Fruit fly (Drosophila melanogaster) whole organism, embryonic: ENCODE data around the gene CG7551.
A peak's percentile ranks its signal among the peaks of the same experiment; 100 is the strongest.

ENCODE experiments used
- Ada2b ChIP-seq: fragments of 200-800 bp; sonication (Bioruptor generic); IDR thresholded peaks from 2 replicates; pipeline ENCODE4 v1.3.6; 2022; ENCODE audit warnings: missing biosample characterization, missing genetic modification characterization
- Aef1 ChIP-seq: fragments of 200-800 bp; sonication (Bioruptor generic); IDR thresholded peaks from 3 replicates; pipeline ENCODE4 v1.3.6; 2022; ENCODE audit warnings: missing biosample characterization, missing genetic modification characterization
- CG10654 ChIP-seq: fragments of 200-800 bp; sonication (Bioruptor generic); optimal IDR thresholded peaks from 2 replicates; lab custom pipeline; 2016; ENCODE audit warnings: missing biosample characterization, missing genetic modification characterization
- CG11504 ChIP-seq: fragments of 200-800 bp; sonication (Bioruptor generic); optimal IDR thresholded peaks from 3 replicates; lab custom pipeline; 2019; ENCODE audit warnings: missing biosample characterization, mild to moderate bottlenecking, missing genetic modification characterization, moderate library complexity
- CG11723 ChIP-seq: fragments of 200-800 bp; sonication (Bioruptor generic); optimal IDR thresholded peaks from 2 replicates; lab custom pipeline; 2017; ENCODE audit warnings: missing biosample characterization, mild to moderate bottlenecking, missing genetic modification characterization
- CG1233 ChIP-seq: fragments of 200-800 bp; sonication (Bioruptor generic); optimal IDR thresholded peaks from 4 replicates; lab custom pipeline; 2018; ENCODE audit warnings: missing biosample characterization, mild to moderate bottlenecking, missing genetic modification characterization
- CG13287 ChIP-seq: fragments of 200-800 bp; sonication (Bioruptor generic); IDR thresholded peaks from 2 replicates; pipeline ENCODE4 v1.3.6; 2022; ENCODE audit warnings: missing biosample characterization, missing genetic modification characterization; ENCODE audit not compliant: partially characterized antibody
- CG13894 ChIP-seq: fragments of 200-800 bp; sonication (Bioruptor generic); optimal IDR thresholded peaks from 3 replicates; lab custom pipeline; 2018; ENCODE audit warnings: missing biosample characterization, mild to moderate bottlenecking, missing genetic modification characterization, moderate library complexity
- CG14965 ChIP-seq: fragments of 200-800 bp; sonication (Bioruptor generic); optimal IDR thresholded peaks from 2 replicates; lab custom pipeline; 2016; ENCODE audit warnings: missing biosample characterization, missing genetic modification characterization, borderline replicate concordance
- CG1529 ChIP-seq: fragments of 200-800 bp; sonication (Bioruptor generic); optimal IDR thresholded peaks from 3 replicates; lab custom pipeline; 2018; ENCODE audit warnings: missing biosample characterization, missing genetic modification characterization
- CG15601 ChIP-seq: fragments of 200-800 bp; sonication (Bioruptor generic); optimal IDR thresholded peaks from 3 replicates; lab custom pipeline; 2019; ENCODE audit warnings: missing biosample characterization, mild to moderate bottlenecking, missing genetic modification characterization, moderate library complexity
- CG16815 ChIP-seq: fragments of 200-800 bp; sonication (Bioruptor generic); optimal IDR thresholded peaks from 3 replicates; lab custom pipeline; 2017; ENCODE audit warnings: missing biosample characterization, mild to moderate bottlenecking, missing genetic modification characterization
- CG18011 ChIP-seq: fragments of 200-800 bp; sonication (Bioruptor generic); optimal IDR thresholded peaks from 2 replicates; lab custom pipeline; 2017; ENCODE audit warnings: missing biosample characterization, missing genetic modification characterization, mild to moderate bottlenecking, moderate library complexity, missing genotype
- CG18262 ChIP-seq: fragments of 200-800 bp; optimal IDR thresholded peaks from 3 replicates; lab custom pipeline; 2019; ENCODE audit warnings: missing biosample characterization, mild to moderate bottlenecking, missing genetic modification characterization, moderate library complexity
- CG2199 ChIP-seq: fragments of 200-800 bp; sonication (Bioruptor generic); IDR thresholded peaks from 3 replicates; pipeline ENCODE4 v1.3.6; 2022; ENCODE audit warnings: missing biosample characterization, missing genetic modification characterization
- CG31388 ChIP-seq: fragments of 200-800 bp; sonication (Bioruptor generic); optimal IDR thresholded peaks from 2 replicates; lab custom pipeline; 2016; ENCODE audit warnings: missing biosample characterization, missing genetic modification characterization
- CG3281 ChIP-seq: fragments of 200-800 bp; sonication (Bioruptor generic); optimal IDR thresholded peaks from 3 replicates; lab custom pipeline; 2017; ENCODE audit warnings: missing biosample characterization, mild to moderate bottlenecking, missing genetic modification characterization
- CG43689 ChIP-seq: fragments of 200-800 bp; sonication (Bioruptor generic); IDR thresholded peaks from 2 replicates; pipeline ENCODE4 v1.3.6; 2022; ENCODE audit warnings: missing biosample characterization, missing genetic modification characterization
- CG4820 ChIP-seq: fragments of 200-800 bp; sonication (Bioruptor generic); optimal IDR thresholded peaks from 3 replicates; lab custom pipeline; 2016; ENCODE audit warnings: missing biosample characterization, missing genetic modification characterization
- CG7839 ChIP-seq: fragments of 200-800 bp; sonication (Bioruptor generic); optimal IDR thresholded peaks from 3 replicates; lab custom pipeline; 2018; ENCODE audit warnings: missing biosample characterization, mild to moderate bottlenecking, missing genetic modification characterization, moderate library complexity
- CG8765 ChIP-seq: fragments of 200-800 bp; sonication (Bioruptor generic); IDR thresholded peaks from 2 replicates; pipeline ENCODE4 v1.3.6; 2022; ENCODE audit warnings: missing biosample characterization, missing genetic modification characterization
- CG8944 ChIP-seq: fragments of 200-800 bp; sonication (Bioruptor generic); optimal IDR thresholded peaks from 3 replicates; lab custom pipeline; 2016; ENCODE audit warnings: missing biosample characterization, missing genetic modification characterization
- Drgx ChIP-seq: fragments of 200-800 bp; sonication (Bioruptor generic); IDR thresholded peaks from 2 replicates; pipeline ENCODE4 v1.3.6; 2022; ENCODE audit warnings: missing biosample characterization, missing genetic modification characterization
- E2f2 ChIP-seq: fragments of 200-800 bp; sonication (Bioruptor generic); IDR thresholded peaks from 2 replicates; pipeline ENCODE4 v1.3.6; 2022; ENCODE audit warnings: missing biosample characterization, missing genetic modification characterization
- Elba2 ChIP-seq: fragments of 200-800 bp; sonication (Bioruptor generic); optimal IDR thresholded peaks from 3 replicates; lab custom pipeline; 2016; ENCODE audit warnings: missing biosample characterization, missing genetic modification characterization
- HLH3B ChIP-seq: fragments of 200-800 bp; sonication (Bioruptor generic); IDR thresholded peaks from 2 replicates; pipeline ENCODE4 v1.3.6; 2022; ENCODE audit warnings: missing biosample characterization, missing genetic modification characterization
- Hr3 ChIP-seq: fragments of 200-800 bp; sonication (Bioruptor generic); optimal IDR thresholded peaks from 3 replicates; lab custom pipeline; 2016; ENCODE audit warnings: missing biosample characterization, missing genetic modification characterization
- Hr78 ChIP-seq, 2 experiments: fragments of 200-800 bp in 1 of 2; fragments of >200 bp in 1 of 2; sonication (Bioruptor generic) in 1 of 2; optimal IDR thresholded peaks; 2 replicates each; lab custom pipeline; 2017 to 2019; ENCODE audit warnings: missing biosample characterization in 2 of 2, missing genetic modification characterization in 2 of 2, mild to moderate bottlenecking in 1 of 2, moderate library complexity in 1 of 2
- Lhr ChIP-seq: fragments of 200-800 bp; sonication (Bioruptor generic); optimal IDR thresholded peaks from 3 replicates; lab custom pipeline; 2017; ENCODE audit warnings: mild to moderate bottlenecking, missing biosample characterization, missing genetic modification reagents, missing genetic modification characterization
- Lpt ChIP-seq: fragments of >200 bp; optimal IDR thresholded peaks from 2 replicates; lab custom pipeline; 2018; ENCODE audit warnings: missing biosample characterization, missing genetic modification characterization
- Med ChIP-seq: fragments of 200-800 bp; sonication (Bioruptor generic); peaks from one replicate; lab custom pipeline; 2016; ENCODE audit warnings: missing biosample characterization, missing genetic modification characterization, mild to moderate bottlenecking, inconsistent platforms, moderate library complexity
- Mes4 ChIP-seq: fragments of 200-800 bp; sonication (Bioruptor generic); optimal IDR thresholded peaks from 2 replicates; lab custom pipeline; 2016; ENCODE audit warnings: missing biosample characterization, missing genetic modification characterization
- Mrtf ChIP-seq: fragments of 200-800 bp; sonication (Bioruptor generic); IDR thresholded peaks from 3 replicates; pipeline ENCODE4 v1.3.6; 2022; ENCODE audit warnings: missing biosample characterization, missing genetic modification characterization
- NC2α ChIP-seq: fragments of 200-800 bp; sonication (Bioruptor generic); optimal IDR thresholded peaks from 2 replicates; lab custom pipeline; 2016; ENCODE audit warnings: missing biosample characterization, missing genetic modification characterization
- Oli ChIP-seq: fragments of 200-800 bp; sonication (Bioruptor generic); optimal IDR thresholded peaks from 2 replicates; lab custom pipeline; 2018; ENCODE audit warnings: missing biosample characterization, mild to moderate bottlenecking, missing genetic modification characterization, moderate library complexity
- Sry-β ChIP-seq: fragments of 200-800 bp; sonication (Bioruptor generic); optimal IDR thresholded peaks from 2 replicates; lab custom pipeline; 2018; ENCODE audit warnings: missing biosample characterization, mild to moderate bottlenecking, missing genetic modification characterization, moderate library complexity
- Trl ChIP-seq, 3 experiments: fragments of >200 bp in 2 of 3; fragments of 200-800 bp in 1 of 3; sonication (Bioruptor generic) in 1 of 3; optimal IDR thresholded peaks; 2 replicates in 1 of 3; 3 replicates in 2 of 3; lab custom pipeline; 2016 to 2017; ENCODE audit warnings: missing biosample characterization in 1 of 3, missing genetic modification characterization in 1 of 3
- abd-A ChIP-seq: fragments of 200-800 bp; sonication (Bioruptor generic); optimal IDR thresholded peaks from 3 replicates; lab custom pipeline; 2019; ENCODE audit warnings: missing biosample characterization, mild to moderate bottlenecking, missing genetic modification characterization, moderate library complexity
- amos ChIP-seq: fragments of 200-800 bp; sonication (Bioruptor generic); IDR thresholded peaks from 2 replicates; pipeline ENCODE4 v1.3.6; 2022; ENCODE audit warnings: missing biosample characterization, missing genetic modification characterization; ENCODE audit not compliant: partially characterized antibody
- bigmax ChIP-seq: fragments of 200-800 bp; sonication (Bioruptor generic); optimal IDR thresholded peaks from 2 replicates; lab custom pipeline; 2018; ENCODE audit warnings: missing biosample characterization, mild to moderate bottlenecking, missing genetic modification characterization
- btn ChIP-seq: fragments of 200-800 bp; sonication (Bioruptor generic); optimal IDR thresholded peaks from 2 replicates; lab custom pipeline; 2016; ENCODE audit warnings: missing biosample characterization, missing genetic modification characterization
- cg ChIP-seq: fragments of 200-800 bp; sonication (Bioruptor generic); optimal IDR thresholded peaks from 3 replicates; lab custom pipeline; 2019; ENCODE audit warnings: missing biosample characterization, mild to moderate bottlenecking, missing genetic modification characterization, moderate library complexity
- chif ChIP-seq, 2 experiments: fragments of 200-800 bp; sonication (Bioruptor generic); optimal IDR thresholded peaks; 3 replicates each; lab custom pipeline; 2016; ENCODE audit warnings: missing biosample characterization in 2 of 2, missing genetic modification characterization in 2 of 2
- fd96Cb ChIP-seq: fragments of 200-800 bp; sonication (Bioruptor generic); optimal IDR thresholded peaks from 2 replicates; lab custom pipeline; 2018; ENCODE audit warnings: missing biosample characterization, mild to moderate bottlenecking, missing genetic modification characterization, moderate library complexity
- gcm2 ChIP-seq: fragments of 200-800 bp; sonication (Bioruptor generic); optimal IDR thresholded peaks from 2 replicates; lab custom pipeline; 2016; ENCODE audit warnings: missing biosample characterization, missing genetic modification characterization
- gfzf ChIP-seq: fragments of 200-800 bp; sonication (Bioruptor generic); optimal IDR thresholded peaks from 2 replicates; lab custom pipeline; 2016; ENCODE audit warnings: missing biosample characterization, mild to moderate bottlenecking, missing genetic modification characterization, moderate library complexity
- grau ChIP-seq: fragments of 200-800 bp; optimal IDR thresholded peaks from 3 replicates; lab custom pipeline; 2019; ENCODE audit warnings: missing biosample characterization, mild to moderate bottlenecking, missing genetic modification characterization, moderate library complexity
- kni ChIP-seq: fragments of 200-800 bp; sonication (Bioruptor generic); optimal IDR thresholded peaks from 3 replicates; lab custom pipeline; 2017; ENCODE audit warnings: mild to moderate bottlenecking, missing biosample characterization, missing genetic modification reagents, missing genetic modification characterization
- psq ChIP-seq: fragments of 200-800 bp; sonication (Bioruptor generic); optimal IDR thresholded peaks from 2 replicates; lab custom pipeline; 2017; ENCODE audit warnings: missing biosample characterization, missing genetic modification characterization
- stc ChIP-seq: fragments of 200-800 bp; sonication (Bioruptor generic); IDR thresholded peaks from 2 replicates; pipeline ENCODE4 v1.3.6; 2022; ENCODE audit warnings: missing biosample characterization, missing genetic modification characterization

The CG7551 gene

dm6 chr3L:11414453-11414852, 43.8 kb upstream of the CG7551 start (continued):
- TF ChIP-seq gcm2 (peak; percentile 3), Med (GFP tag; lab: Kevin White, UChicago) (peak; percentile 64), chif (GFP tag; optimal IDR thresholded peaks at IDR 0.05; lab: Kevin White, UChicago) (peak in 1 of 2 experiments; percentile 44), CG43689 (GFP tag; lab: Robert Waterston, UW) (0 out of 2 replicates have a peak, but pooled peaks have one; percentile 6), abd-A (no peak), Mrtf (no peak), bigmax (GFP tag; lab: Kevin White, UChicago) (no peak), CG16815 (peak; percentile 37), gfzf (GFP tag; lab: Kevin White, UChicago) (peak; percentile 7), Drgx (GFP tag; lab: Robert Waterston, UW) (peak; percentile 11; the same call in 1 of the 2 replicates), CG11504 (tag; lab: Kevin White, UChicago) (peak; percentile 28), Lpt (GFP tag; lab: Kevin White, UChicago) (no peak), CG15601 (tag; lab: Kevin White, UChicago) (peak; percentile 28), cg (no peak), Oli (tag; lab: Kevin White, UChicago) (peak; percentile 41), fd96Cb (no peak), grau (tag; lab: Kevin White, UChicago) (peak; percentile 9), CG1529 (GFP tag; lab: Kevin White, UChicago) (peak; percentile 10), CG7839 (peak; percentile 37), Sry-β (GFP tag; lab: Kevin White, UChicago) (no peak), NC2α (no peak), CG18262 (tag; lab: Kevin White, UChicago) (peak; percentile 44), psq (GFP tag; lab: Kevin White, UChicago) (no peak), CG14965 (GFP tag; lab: Kevin White, UChicago) (no peak), CG13894 (tag; lab: Kevin White, UChicago) (no peak), Lhr (GFP tag; lab: Kevin White, UChicago) (no peak), CG8944 (GFP tag; lab: Kevin White, UChicago) (no peak)

dm6 chr3L:11415382-11415781, 42.9 kb upstream of the CG7551 start:
- TF ChIP-seq Oli (tag; lab: Kevin White, UChicago), result peak; percentile 77
- peak; percentile 85 for TF ChIP-seq CG4820 (GFP tag; lab: Kevin White, UChicago)
- TF ChIP-seq CG31388 (GFP tag; lab: Kevin White, UChicago), result peak; percentile 46
- no peak for TF ChIP-seq CG2199 (GFP tag; lab: Robert Waterston, UW)
- peak; percentile 57; the same call in 1 of the 2 replicates for TF ChIP-seq stc (GFP tag; lab: Robert Waterston, UW)
- TF ChIP-seq HLH3B (GFP tag; lab: Robert Waterston, UW), result peak; percentile 67
- TF ChIP-seq Aef1 (GFP tag; lab: Robert Waterston, UW), result peak; percentile 43; the same call in 1 of the 3 replicates
- peak; percentile 42; the same call in 1 of the 2 replicates for TF ChIP-seq E2f2
- TF ChIP-seq btn, result no peak
- TF ChIP-seq CG11504 (tag; lab: Kevin White, UChicago), result peak; percentile 82
- TF ChIP-seq Trl (optimal IDR thresholded peaks at IDR 0.05; lab: Kevin White, UChicago), result no peak
- peak; percentile 13 for TF ChIP-seq Trl (GFP tag; optimal IDR thresholded peaks at IDR 0.05; lab: Kevin White, UChicago)
- peak; percentile 74 for TF ChIP-seq Hr3 (GFP tag; lab: Kevin White, UChicago)
- no peak for TF ChIP-seq kni (GFP tag; lab: Kevin White, UChicago)
- no peak for TF ChIP-seq amos (GFP tag; lab: Robert Waterston, UW)
- TF ChIP-seq CG13287 (GFP tag; lab: Robert Waterston, UW), result no peak
- no peak for TF ChIP-seq CG1233 (GFP tag; lab: Kevin White, UChicago)
- peak; percentile 57 for TF ChIP-seq CG10654 (GFP tag; lab: Kevin White, UChicago)
- TF ChIP-seq CG18011 (GFP tag; lab: Kevin White, UChicago), result peak; percentile 19
- peak; percentile 29 for TF ChIP-seq CG11723 (GFP tag; lab: Kevin White, UChicago)
- no peak for TF ChIP-seq CG3281 (GFP tag; lab: Kevin White, UChicago)
- no peak for TF ChIP-seq Elba2 (GFP tag; lab: Kevin White, UChicago)
- TF ChIP-seq Hr78 (GFP tag; optimal IDR thresholded peaks at IDR 0.05; lab: Kevin White, UChicago), result peak in 1 of 2 experiments; percentile 19
- TF ChIP-seq Ada2b (GFP tag; lab: Robert Waterston, UW), result peak; percentile 11; the same call in 1 of the 2 replicates
- TF ChIP-seq CG8765 (GFP tag; lab: Robert Waterston, UW), result peak; percentile 77
- TF ChIP-seq Mes4 (GFP tag; lab: Kevin White, UChicago), result no peak
